In the genomic region with DNA sequence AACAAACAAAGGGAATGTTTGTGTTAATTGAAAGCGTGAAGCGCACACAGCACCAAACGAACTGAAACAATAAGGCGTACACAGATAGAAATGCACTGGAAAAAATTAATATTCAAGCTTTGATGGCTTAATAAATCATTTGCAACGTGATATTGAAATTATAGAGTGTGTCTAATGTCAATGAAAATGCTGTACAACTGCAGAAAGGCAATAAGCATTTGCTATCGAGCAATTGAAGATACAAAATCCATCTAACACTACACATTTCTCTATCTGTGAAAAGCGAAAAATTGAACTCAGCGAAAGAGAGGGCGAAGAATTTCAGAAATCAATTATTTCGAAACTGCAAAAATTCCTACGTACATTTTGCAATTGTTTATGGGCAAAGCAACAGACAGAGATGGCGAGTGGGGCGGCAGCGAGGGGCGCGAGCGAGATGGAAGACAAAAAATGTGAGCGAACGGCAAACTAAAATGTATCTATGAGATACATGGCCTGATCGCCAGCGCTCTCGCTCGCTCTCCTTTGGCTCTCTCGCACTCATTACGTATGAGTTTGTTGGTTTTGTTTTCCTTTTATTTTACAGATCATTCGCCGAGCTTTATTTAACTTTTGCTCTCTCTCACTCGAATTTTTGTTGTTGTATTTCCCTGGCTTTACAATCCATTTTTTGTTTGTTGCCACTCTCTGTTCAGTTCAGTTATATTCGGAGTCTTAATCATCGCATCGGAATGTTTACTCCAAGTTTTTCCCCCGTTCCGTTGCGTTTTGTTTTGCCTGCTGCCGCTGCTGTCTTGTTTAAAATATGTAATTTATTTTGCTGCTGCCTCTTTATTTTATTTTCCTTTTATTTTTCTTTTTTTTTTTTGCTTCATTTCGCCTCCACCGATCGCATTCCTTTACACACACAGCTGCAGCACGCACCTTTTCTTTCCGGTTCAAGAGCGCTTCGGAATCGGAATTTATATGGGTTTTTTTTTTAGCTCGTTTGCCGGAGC, we compare ENCODE assay signal across 5 fruit fly cellular contexts.
TF ChIP-seq lines count a peak whose summit lies in the region.

No protein-coding gene starts in this region.

TF ChIP-seq in whole organism, adult, 20 proteins besides CTCF, POLR2A, EP300 and RAD21 (continued from another document):
- TF ChIP-seq CG33017 (tag; optimal IDR thresholded peaks at IDR 0.05; lab: Kevin White, UChicago) (no peak), CG7045 (GFP tag; optimal IDR thresholded peaks at IDR 0.05; lab: Kevin White, UChicago) (peak; percentile 26), bab1 (GFP tag; optimal IDR thresholded peaks at IDR 0.05; lab: Kevin White, UChicago) (peak; percentile 2), ovo (GFP tag; optimal IDR thresholded peaks at IDR 0.05; lab: Kevin White, UChicago) (no peak), tj (GFP tag; optimal IDR thresholded peaks at IDR 0.05; lab: Kevin White, UChicago) (peak; percentile 19)

TF ChIP-seq in whole organism, embryonic, 481 proteins besides CTCF, POLR2A, EP300 and RAD21 (continued from another document and continues in another):
- peak; percentile 67 to 69 for TF ChIP-seq dpn (GFP tag; optimal IDR thresholded peaks at IDR 0.05; lab: Kevin White, UChicago)
- peak; percentile 32 for TF ChIP-seq ac (GFP tag; optimal IDR thresholded peaks at IDR 0.05; lab: Kevin White, UChicago)
- TF ChIP-seq CG15479 (GFP tag; optimal IDR thresholded peaks at IDR 0.05; lab: Kevin White, UChicago), result peak; percentile 30
- TF ChIP-seq Rx (GFP tag; IDR thresholded peaks at IDR 0.05; lab: Robert Waterston, UW), result peak; percentile 61
- peak; percentile 68 for TF ChIP-seq CG7556 (GFP tag; optimal IDR thresholded peaks at IDR 0.05; lab: Kevin White, UChicago)
- peak; percentile 84 for TF ChIP-seq Sox102F (GFP tag; optimal IDR thresholded peaks at IDR 0.05; lab: Kevin White, UChicago)
- TF ChIP-seq CG11456 (GFP tag; IDR thresholded peaks at IDR 0.05; lab: Robert Waterston, UW), result no peak
- TF ChIP-seq aop (GFP tag; IDR thresholded peaks at IDR 0.05; lab: Robert Waterston, UW), result no peak
- peak; percentile 50 for TF ChIP-seq en (GFP tag; optimal IDR thresholded peaks at IDR 0.05; lab: Kevin White, UChicago)
- TF ChIP-seq cg (GFP tag; optimal IDR thresholded peaks at IDR 0.05; lab: Kevin White, UChicago), result peak; percentile 36
- peak; percentile 70 for TF ChIP-seq ind (GFP tag; optimal IDR thresholded peaks at IDR 0.05; lab: Kevin White, UChicago)
- peak; percentile 66 for TF ChIP-seq HHEX (GFP tag; optimal IDR thresholded peaks at IDR 0.05; lab: Kevin White, UChicago)
- TF ChIP-seq Adf1 (GFP tag; IDR thresholded peaks at IDR 0.05; lab: Robert Waterston, UW), result no peak; the same call in 1 of the 2 replicates
- no peak for TF ChIP-seq Neu2 (GFP tag; optimal IDR thresholded peaks at IDR 0.05; lab: Kevin White, UChicago; ENCODE audit: borderline replicate concordance)
- peak; percentile 59 for TF ChIP-seq CG32532 (GFP tag; IDR thresholded peaks at IDR 0.05; lab: Robert Waterston, UW)
- TF ChIP-seq CG43689 (GFP tag; IDR thresholded peaks at IDR 0.05; lab: Robert Waterston, UW), result no peak
- peak; percentile 68 for TF ChIP-seq CG11398 (GFP tag; optimal IDR thresholded peaks at IDR 0.05; lab: Kevin White, UChicago)
- TF ChIP-seq CG6272 (GFP tag; IDR thresholded peaks at IDR 0.05; lab: Robert Waterston, UW), result no peak
- TF ChIP-seq CG8478 (optimal IDR thresholded peaks at IDR 0.05; lab: Kevin White, UChicago), result no peak
- TF ChIP-seq tll (GFP tag; optimal IDR thresholded peaks at IDR 0.05; lab: Kevin White, UChicago), result no peak
- TF ChIP-seq Lim3 (GFP tag; IDR thresholded peaks at IDR 0.05; lab: Robert Waterston, UW), result 0 out of 2 replicates have a peak, but pooled peaks have one; percentile 22
- peak; percentile 75 for TF ChIP-seq CG30403 (GFP tag; optimal IDR thresholded peaks at IDR 0.05; lab: Kevin White, UChicago)
- no peak for TF ChIP-seq slou (GFP tag; optimal IDR thresholded peaks at IDR 0.05; lab: Kevin White, UChicago)
- peak; percentile 52 for TF ChIP-seq gsb-n (tag; optimal IDR thresholded peaks at IDR 0.05; lab: Kevin White, UChicago)
- TF ChIP-seq Hey (tag; optimal IDR thresholded peaks at IDR 0.05; lab: Kevin White, UChicago), result no peak
- peak; percentile 69 for TF ChIP-seq CG18599 (GFP tag; optimal IDR thresholded peaks at IDR 0.05; lab: Kevin White, UChicago)
- TF ChIP-seq dimm (GFP tag; IDR thresholded peaks at IDR 0.05; lab: Robert Waterston, UW), result 0 out of 2 replicates have a peak, but pooled peaks have one; percentile 26
- TF ChIP-seq Bteb2 (GFP tag; optimal IDR thresholded peaks at IDR 0.05; lab: Kevin White, UChicago), result peak; percentile 35

TF ChIP-seq in whole organism, prepupa, 60 proteins besides CTCF, POLR2A, EP300 and RAD21 (continued from another document and continues in another):
- peak; percentile 57 for TF ChIP-seq CG6276 (GFP tag; optimal IDR thresholded peaks at IDR 0.05; lab: Kevin White, UChicago)
- TF ChIP-seq CG8632 (GFP tag; optimal IDR thresholded peaks at IDR 0.05; lab: Kevin White, UChicago), result peak; percentile 47
- peak; percentile 62 for TF ChIP-seq OdsH (GFP tag; optimal IDR thresholded peaks at IDR 0.05; lab: Kevin White, UChicago)
- peak; percentile 68 to 73 for TF ChIP-seq ss (GFP tag; optimal IDR thresholded peaks at IDR 0.05; lab: Kevin White, UChicago)
- TF ChIP-seq Hr4 (GFP tag; optimal IDR thresholded peaks at IDR 0.05; lab: Kevin White, UChicago), result peak; percentile 68
- TF ChIP-seq vri (GFP tag; optimal IDR thresholded peaks at IDR 0.05; lab: Kevin White, UChicago), result peak; percentile 39
- TF ChIP-seq CG10631 (GFP tag; optimal IDR thresholded peaks at IDR 0.05; lab: Kevin White, UChicago), result peak; percentile 68
- peak; percentile 26 for TF ChIP-seq CG11762 (GFP tag; optimal IDR thresholded peaks at IDR 0.05; lab: Kevin White, UChicago; ENCODE audit: insufficient read depth)
- TF ChIP-seq CG11902 (GFP tag; optimal IDR thresholded peaks at IDR 0.05; lab: Kevin White, UChicago), result peak; percentile 36
- TF ChIP-seq dac (GFP tag; optimal IDR thresholded peaks at IDR 0.05; lab: Kevin White, UChicago), result peak; percentile 52
- peak; percentile 44 for TF ChIP-seq Eip75B (GFP tag; optimal IDR thresholded peaks at IDR 0.05; lab: Kevin White, UChicago)
- peak; percentile 46; the same call in 1 of the 2 replicates for TF ChIP-seq CG11294 (GFP tag; IDR thresholded peaks at IDR 0.05; lab: Robert Waterston, UW)
- TF ChIP-seq fd85E (GFP tag; optimal IDR thresholded peaks at IDR 0.05; lab: Kevin White, UChicago), result peak; percentile 27
- TF ChIP-seq pdm3 (GFP tag; optimal IDR thresholded peaks at IDR 0.05; lab: Kevin White, UChicago), result peak; percentile 72
- TF ChIP-seq Lpt (GFP tag; optimal IDR thresholded peaks at IDR 0.05; lab: Kevin White, UChicago), result peak; percentile 69
- TF ChIP-seq net (GFP tag; optimal IDR thresholded peaks at IDR 0.05; lab: Kevin White, UChicago), result peak; percentile 49
- peak; percentile 66 for TF ChIP-seq CG34406 (GFP tag; optimal IDR thresholded peaks at IDR 0.05; lab: Kevin White, UChicago)
- peak; percentile 67 for TF ChIP-seq CG8119 (GFP tag; IDR thresholded peaks at IDR 0.05; lab: Robert Waterston, UW)
- TF ChIP-seq Sox15 (GFP tag; optimal IDR thresholded peaks at IDR 0.05; lab: Kevin White, UChicago), result peak; percentile 46
- TF ChIP-seq salr (GFP tag; optimal IDR thresholded peaks at IDR 0.05; lab: Kevin White, UChicago), result peak in 1 of 2 experiments; percentile 68
- peak; percentile 71 for TF ChIP-seq topi (GFP tag; optimal IDR thresholded peaks at IDR 0.05; lab: Kevin White, UChicago)
- TF ChIP-seq acj6 (GFP tag; optimal IDR thresholded peaks at IDR 0.05; lab: Kevin White, UChicago), result peak; percentile 63
- TF ChIP-seq CG1621 (tag; optimal IDR thresholded peaks at IDR 0.05; lab: Kevin White, UChicago), result no peak
- TF ChIP-seq CG8319 (GFP tag; optimal IDR thresholded peaks at IDR 0.05; lab: Kevin White, UChicago), result no peak
- TF ChIP-seq dsx (GFP tag; optimal IDR thresholded peaks at IDR 0.05; lab: Kevin White, UChicago; ENCODE audit: poor library complexity, severe bottlenecking), result peak; percentile 58
- TF ChIP-seq cyc (GFP tag; optimal IDR thresholded peaks at IDR 0.05; lab: Kevin White, UChicago), result peak; percentile 51
- TF ChIP-seq CG3032 (tag; optimal IDR thresholded peaks at IDR 0.05; lab: Kevin White, UChicago), result peak; percentile 34
- peak; percentile 13 for TF ChIP-seq fd59A (GFP tag; optimal IDR thresholded peaks at IDR 0.05; lab: Kevin White, UChicago)

TF ChIP-seq in whole organism, pupa, 21 proteins besides CTCF, POLR2A, EP300 and RAD21 (continued from another document):
- no peak; the same call in 1 of the 2 replicates for TF ChIP-seq CG12605 (GFP tag; IDR thresholded peaks at IDR 0.05; lab: Robert Waterston, UW)
- peak; percentile 73 for TF ChIP-seq CG32121 (GFP tag; IDR thresholded peaks at IDR 0.05; lab: Robert Waterston, UW)
- no peak for TF ChIP-seq D1 (tag; optimal IDR thresholded peaks at IDR 0.05; lab: Kevin White, UChicago)
- peak; percentile 66 for TF ChIP-seq EcR (GFP tag; optimal IDR thresholded peaks at IDR 0.05; lab: Kevin White, UChicago)
- peak; percentile 14 for TF ChIP-seq CG34367 (tag; optimal IDR thresholded peaks at IDR 0.05; lab: Kevin White, UChicago)

TF ChIP-seq in whole organism, wandering third instar larva, 38 proteins besides CTCF, POLR2A, EP300 and RAD21 (continued from another document):
- TF ChIP-seq fru (GFP tag; optimal IDR thresholded peaks at IDR 0.05; lab: Kevin White, UChicago) (peak; percentile 56), brk (GFP tag; optimal IDR thresholded peaks at IDR 0.05; lab: Kevin White, UChicago) (no peak), rgr (GFP tag; optimal IDR thresholded peaks at IDR 0.05; lab: Kevin White, UChicago) (peak; percentile 70), N (GFP tag; optimal IDR thresholded peaks at IDR 0.05; lab: Kevin White, UChicago) (no peak), Sp1 (GFP tag; optimal IDR thresholded peaks at IDR 0.05; lab: Kevin White, UChicago) (peak; percentile 28), Dif (GFP tag; optimal IDR thresholded peaks at IDR 0.05; lab: Kevin White, UChicago; ENCODE audit: partially characterized antibody) (peak; percentile 36), Hnf4 (GFP tag; optimal IDR thresholded peaks at IDR 0.05; lab: Kevin White, UChicago) (peak; percentile 56)
TF ChIP-seq in whole organism, wandering third instar larva: peak in this region for 18.
